Worm (Caenorhabditis elegans) whole organism, L4/young adult: ENCODE measurements around the gene ppgn-1.

Experiments used
- W03F9.2 ChIP-seq: fragments of 150-350 bp; optimal IDR thresholded peaks from 2 replicates; lab custom pipeline; 2014; ENCODE audit warnings: missing biosample characterization, missing genetic modification characterization
- dao-5 ChIP-seq: sonication (generic microtip); optimal IDR thresholded peaks from 2 replicates; lab custom pipeline; 2016; ENCODE audit warnings: missing genotype, missing genetic modification characterization, moderate library complexity, missing compliant biosample characterization
- him-1 ChIP-seq: sonication (generic microtip); optimal IDR thresholded peaks from 2 replicates; lab custom pipeline; 2016; ENCODE audit warnings: missing genotype, missing genetic modification reagents, missing genetic modification characterization, missing compliant biosample characterization

The ppgn-1 gene

DNA sequence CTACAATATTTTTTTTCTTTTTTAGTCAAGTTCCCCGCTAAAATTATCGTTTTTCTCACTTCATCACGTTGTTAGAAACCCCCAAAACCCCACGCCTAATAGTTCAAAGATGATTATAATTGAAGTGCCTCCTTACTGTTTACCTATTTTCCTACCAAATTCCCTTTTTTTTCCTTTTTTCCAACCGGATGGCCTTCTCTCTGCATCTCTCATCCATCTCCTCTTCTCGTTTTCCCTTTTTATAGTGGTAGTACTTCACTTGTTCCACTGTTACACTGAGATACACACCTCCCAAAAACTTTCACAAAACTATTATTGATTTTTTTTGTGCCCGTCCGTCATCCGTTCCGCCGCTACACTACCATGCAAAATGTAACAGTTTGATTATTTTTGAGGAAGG, 25.7 kb downstream of the ppgn-1 start, which contains the start of gene nsy-4:
nsy-4 (plus strand) TSS at position 274 of the 400 bp plus-strand sequence.
- TF ChIP-seq W03F9.2 (no peak), him-1 (tag; lab: Kevin White, UChicago) (no peak), dao-5 (tag; lab: Kevin White, UChicago) (no peak)

DNA sequence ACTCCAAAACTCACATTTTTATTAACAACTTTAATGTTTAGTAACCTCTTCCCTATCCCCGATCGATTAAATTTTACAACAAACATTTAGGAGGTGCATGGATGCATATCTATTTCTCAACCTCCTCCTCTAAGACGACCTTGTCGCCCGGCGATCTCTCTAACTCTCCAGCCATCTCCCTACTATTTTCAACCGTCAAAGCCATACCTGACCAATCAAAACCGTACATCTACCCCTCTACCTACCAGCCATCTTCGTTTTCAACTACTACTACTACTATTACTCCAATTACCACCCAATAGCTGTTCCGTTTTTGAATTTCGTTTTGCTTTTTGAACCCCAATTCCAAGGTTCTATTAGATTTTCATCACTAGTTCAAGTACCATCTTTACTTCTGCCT, 27.2 kb downstream of the ppgn-1 start:
- no peak for TF ChIP-seq him-1 (tag; lab: Kevin White, UChicago)
- no peak for TF ChIP-seq dao-5 (tag; lab: Kevin White, UChicago)
- no peak for TF ChIP-seq W03F9.2

DNA sequence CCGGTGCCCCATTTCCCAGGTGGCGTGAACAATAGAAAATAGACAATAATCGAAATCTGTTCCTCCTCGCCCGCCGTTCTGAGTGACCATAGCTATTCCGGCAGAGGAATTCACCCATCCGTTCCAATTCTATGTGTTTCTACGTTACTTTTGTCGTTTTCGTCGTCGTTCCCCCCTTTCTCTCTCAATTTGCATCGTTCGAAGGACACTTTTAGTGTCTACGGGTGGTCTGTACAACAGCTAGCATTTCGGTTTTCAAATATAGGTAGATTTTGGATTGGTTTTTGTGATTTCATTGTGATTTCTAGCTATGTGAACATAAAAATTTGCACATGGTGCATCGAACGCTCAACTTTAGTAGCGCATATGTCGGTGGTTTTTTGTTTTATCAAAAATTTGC, 28.7 kb downstream of the ppgn-1 start:
- TF ChIP-seq him-1 (tag; lab: Kevin White, UChicago) (no peak), W03F9.2 (no peak), dao-5 (tag; lab: Kevin White, UChicago) (no peak)

DNA sequence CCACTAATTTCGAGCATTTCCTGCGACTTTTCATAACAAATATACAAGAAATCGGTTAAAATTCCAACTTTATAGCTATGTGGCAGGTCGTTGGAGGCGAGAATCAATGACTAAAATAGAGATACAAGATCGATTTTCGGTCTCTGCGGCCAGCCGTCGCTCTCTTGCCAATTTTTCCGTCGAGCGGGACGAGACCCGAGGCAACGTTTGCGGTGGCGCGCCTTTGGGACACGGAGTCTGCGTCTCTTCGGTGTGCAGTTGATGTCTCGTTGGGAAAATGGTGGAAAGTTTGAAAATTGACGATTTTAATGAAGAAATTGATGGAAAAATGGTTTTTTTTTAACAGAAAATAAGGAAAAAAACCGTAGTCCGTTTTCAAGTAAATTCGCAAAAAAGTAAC, 31.9 kb downstream of the ppgn-1 start:
- no peak for TF ChIP-seq W03F9.2
- TF ChIP-seq dao-5 (tag; lab: Kevin White, UChicago): no peak
- TF ChIP-seq him-1 (tag; lab: Kevin White, UChicago): no peak

DNA sequence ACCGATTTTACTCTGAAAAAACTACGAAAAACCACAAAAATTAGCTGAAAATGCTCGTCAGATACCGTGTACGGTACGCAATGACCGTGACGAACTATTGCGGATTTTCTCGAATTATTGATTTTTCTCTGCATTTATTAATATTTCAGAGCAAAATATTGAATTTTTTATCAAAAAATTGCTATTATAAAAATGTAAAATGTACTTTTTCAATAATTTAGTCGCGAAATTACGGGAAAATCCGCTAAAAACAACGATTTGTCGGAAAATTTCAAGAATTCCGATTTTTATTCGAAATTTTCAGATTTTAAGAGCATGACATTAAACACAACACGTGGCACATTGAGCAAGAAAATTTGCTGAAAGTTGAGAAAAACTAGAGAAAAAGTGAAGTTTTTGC, 32.4 kb downstream of the ppgn-1 start, which contains the start of gene Y38F2AL.12:
Y38F2AL.12 (plus strand) TSS at position 301 of the 400 bp plus-strand sequence.
- no peak for TF ChIP-seq dao-5 (tag; lab: Kevin White, UChicago)

DNA sequence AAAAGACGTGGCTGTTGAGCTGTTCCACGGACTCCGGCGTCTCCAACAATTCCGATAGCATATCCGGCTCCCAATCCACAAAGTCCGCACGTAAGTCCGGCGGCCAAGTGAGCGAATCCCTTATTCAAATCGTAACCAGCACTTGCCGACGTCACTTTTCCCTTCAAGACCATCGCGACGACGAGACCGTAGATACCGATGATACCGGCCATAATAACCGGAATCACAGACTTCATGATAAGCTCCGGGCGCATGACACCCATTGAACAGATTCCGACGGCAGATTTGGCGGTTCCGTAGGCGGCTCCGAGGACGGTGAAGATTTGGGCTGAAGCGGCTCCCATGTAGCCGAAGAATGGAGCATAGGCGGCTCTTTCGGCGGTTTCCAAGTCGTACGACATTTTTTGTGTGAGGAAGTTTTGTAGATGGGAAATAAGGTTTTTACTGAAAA, 33.1 kb downstream of the ppgn-1 start, which contains the start of gene vha-3:
vha-3 (minus strand) TSS at position 401 of the 451 bp plus-strand sequence.
- TF ChIP-seq W03F9.2 (no peak), dao-5 (tag; lab: Kevin White, UChicago) (no peak), him-1 (tag; lab: Kevin White, UChicago) (no peak)

DNA sequence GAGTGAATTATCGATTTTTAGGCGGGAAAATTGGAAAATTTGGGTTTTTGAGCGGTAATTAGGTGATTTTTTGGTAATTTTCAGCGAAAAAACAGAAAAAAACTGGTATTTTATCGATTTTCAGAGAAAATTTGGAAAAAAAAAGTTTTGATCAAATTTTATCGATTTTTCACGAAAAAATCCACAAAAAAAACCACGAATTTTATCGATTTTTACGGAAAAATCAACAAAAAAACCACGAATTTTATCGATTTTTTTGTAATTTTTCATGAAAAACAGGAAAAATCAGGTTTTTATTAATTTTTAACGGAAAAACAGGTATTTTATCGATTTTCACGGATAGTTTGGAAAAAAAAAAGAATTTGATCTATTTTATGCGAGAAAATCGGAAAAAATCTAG, 33.9 kb downstream of the ppgn-1 start:
- TF ChIP-seq W03F9.2 (no peak), dao-5 (tag; lab: Kevin White, UChicago) (no peak), him-1 (tag; lab: Kevin White, UChicago) (no peak)

DNA sequence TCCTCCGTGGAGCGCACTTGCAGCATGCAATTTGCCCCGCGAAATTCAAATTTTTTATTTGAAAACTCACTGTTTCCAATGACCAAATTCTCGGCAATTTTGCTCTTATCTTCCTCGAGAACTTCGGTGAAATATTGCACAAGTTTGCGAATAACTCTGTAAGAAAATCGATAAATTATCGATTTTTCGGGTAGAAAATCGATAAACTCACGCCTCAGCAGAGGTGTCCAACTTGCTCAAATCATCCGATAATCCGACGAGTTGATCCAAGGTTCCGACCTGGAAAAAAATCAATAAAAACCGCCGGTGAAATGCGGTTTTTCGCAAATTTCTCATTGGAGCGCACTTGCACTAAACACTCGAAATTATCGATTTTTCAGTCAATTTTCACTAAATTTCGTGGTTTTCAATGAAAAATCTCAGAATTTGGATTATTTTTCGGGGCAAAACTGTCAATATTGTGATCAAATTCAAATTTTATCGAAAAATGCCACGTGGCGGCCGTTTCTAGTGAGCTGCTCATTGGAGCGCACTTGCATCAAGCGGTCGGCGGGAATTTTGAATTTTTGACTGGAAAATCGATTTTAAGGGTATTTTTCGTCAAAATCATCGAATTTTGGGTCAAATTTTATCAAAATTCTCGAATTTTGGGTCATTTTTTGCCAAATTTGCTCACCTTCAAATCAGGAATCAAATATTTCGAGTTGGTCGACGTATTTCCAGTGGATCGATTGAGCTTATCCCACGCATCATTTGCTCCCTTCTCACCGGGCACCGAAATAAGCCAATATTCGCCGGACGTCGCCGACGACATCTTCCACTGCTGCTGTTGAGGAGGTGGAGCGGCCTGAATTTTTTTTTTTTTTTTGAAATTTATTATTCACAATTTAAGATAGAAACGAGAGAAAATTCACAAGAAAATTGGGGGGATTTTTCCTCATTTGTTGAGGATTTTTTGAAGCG, 34.7 kb downstream of the ppgn-1 start, which contains the start of gene vha-11:
vha-11 (minus strand) TSS at position 847 of the 963 bp plus-strand sequence.
- TF ChIP-seq him-1 (tag; lab: Kevin White, UChicago) (no peak), dao-5 (tag; lab: Kevin White, UChicago) (no peak), W03F9.2 (no peak)

DNA sequence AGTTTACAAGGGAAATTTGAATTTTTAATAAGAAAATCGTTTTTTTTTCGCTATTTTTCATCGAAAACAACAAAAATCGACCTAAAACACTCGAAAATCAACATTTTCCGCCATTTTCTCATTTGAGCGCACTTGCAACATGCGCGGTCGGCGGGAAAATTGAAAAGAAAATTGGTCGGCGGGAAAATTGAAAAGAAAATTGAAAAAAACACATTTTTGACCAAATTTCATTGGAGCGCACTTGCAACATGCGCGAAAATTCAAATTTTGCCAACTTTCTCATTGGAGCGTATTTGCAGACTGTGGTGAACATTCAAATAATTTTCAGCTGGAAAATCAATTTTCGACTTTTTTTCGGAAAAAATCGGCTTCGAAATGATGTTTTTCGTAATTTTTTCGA, 37.2 kb downstream of the ppgn-1 start:
- TF ChIP-seq dao-5 (tag; lab: Kevin White, UChicago) (no peak), him-1 (tag; lab: Kevin White, UChicago) (no peak), W03F9.2 (no peak)

DNA sequence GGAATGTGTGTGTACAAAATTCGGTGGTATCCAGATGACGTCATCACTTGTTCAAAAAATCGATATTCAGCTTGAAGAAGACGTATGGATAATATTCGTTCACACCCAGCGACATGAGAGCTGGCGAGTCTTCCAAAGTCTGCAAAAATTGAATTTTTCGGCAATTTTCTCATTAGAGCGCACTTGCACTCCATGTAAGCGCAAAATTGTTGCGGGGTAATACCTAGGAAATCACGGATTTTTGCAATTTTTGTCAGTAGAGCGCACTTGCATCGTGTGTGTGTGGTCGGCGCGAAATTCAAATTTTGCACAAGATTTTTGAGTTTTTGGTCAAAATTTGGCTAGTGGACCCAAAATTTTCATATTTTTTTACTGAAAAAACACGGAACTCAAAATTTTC, 40.5 kb downstream of the ppgn-1 start:
- no peak for TF ChIP-seq him-1 (tag; lab: Kevin White, UChicago)
- no peak for TF ChIP-seq W03F9.2
- TF ChIP-seq dao-5 (tag; lab: Kevin White, UChicago): no peak

DNA sequence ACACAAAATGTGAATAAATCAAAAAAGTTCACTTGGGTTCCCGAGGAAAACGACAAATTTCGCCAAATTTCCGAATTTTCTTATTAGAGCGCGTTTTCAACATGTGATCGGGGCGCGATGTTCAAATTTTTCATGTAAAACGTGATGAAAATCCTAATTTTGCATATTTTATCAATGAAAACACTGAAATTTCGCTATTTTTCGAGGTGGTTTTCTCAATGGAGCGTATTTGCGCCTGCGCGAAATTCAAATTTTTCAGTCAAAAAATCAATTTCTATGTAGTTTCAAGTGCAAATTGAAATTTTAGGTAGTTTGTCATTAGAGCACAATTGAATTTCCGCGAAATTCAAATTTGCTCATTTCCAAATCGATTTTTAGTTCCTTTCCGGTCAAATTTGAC, 41.3 kb downstream of the ppgn-1 start:
- TF ChIP-seq W03F9.2 (no peak), him-1 (tag; lab: Kevin White, UChicago) (no peak), dao-5 (tag; lab: Kevin White, UChicago) (no peak)

DNA sequence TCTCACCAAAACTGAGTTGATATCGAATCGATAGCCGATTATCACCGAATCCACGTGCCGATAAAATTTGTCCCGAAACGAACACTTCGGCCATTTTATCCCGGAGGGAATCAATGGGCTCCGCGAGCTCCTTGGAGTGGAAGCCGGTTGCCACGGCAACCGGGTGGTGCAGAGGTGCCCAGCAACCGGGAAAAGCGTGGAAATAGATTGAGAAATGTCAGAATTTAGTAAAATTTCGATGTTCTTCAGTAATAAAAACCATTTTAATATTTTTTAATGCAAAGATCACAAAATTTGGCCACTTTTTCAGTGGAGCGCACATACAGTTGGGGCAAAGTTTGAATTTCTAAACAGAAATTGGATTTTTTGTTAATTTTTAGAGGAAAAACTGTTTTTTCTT, 42.3 kb downstream of the ppgn-1 start, which contains the start of gene mksr-2:
mksr-2 (minus strand) TSS at position 101 of the 400 bp plus-strand sequence.
- TF ChIP-seq W03F9.2 (no peak), dao-5 (tag; lab: Kevin White, UChicago) (no peak), him-1 (tag; lab: Kevin White, UChicago) (no peak)

DNA sequence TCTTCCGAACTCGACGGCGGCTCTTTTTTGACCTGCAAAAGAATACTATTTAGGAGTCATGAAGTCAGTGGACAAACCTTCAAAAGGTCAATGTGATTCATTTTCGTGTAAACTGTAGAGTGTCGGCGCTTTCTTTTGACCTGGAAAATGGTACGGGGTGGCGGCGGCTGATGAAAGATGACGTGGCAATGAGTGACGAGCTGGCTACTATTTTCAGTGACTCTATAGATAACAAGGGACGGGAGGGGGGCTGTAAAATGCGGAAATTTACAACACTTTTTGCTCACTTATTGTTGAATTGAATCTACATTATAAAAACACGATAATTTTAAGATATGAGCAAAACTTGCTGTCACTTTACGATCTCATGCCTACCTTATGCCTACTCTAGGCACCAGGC, 48.5 kb downstream of the ppgn-1 start, which contains the start of gene lin-1:
lin-1 (minus strand) TSS at position 101 of the 400 bp plus-strand sequence.
- no peak for TF ChIP-seq dao-5 (tag; lab: Kevin White, UChicago)
- no peak for TF ChIP-seq W03F9.2
- no peak for TF ChIP-seq him-1 (tag; lab: Kevin White, UChicago)

DNA sequence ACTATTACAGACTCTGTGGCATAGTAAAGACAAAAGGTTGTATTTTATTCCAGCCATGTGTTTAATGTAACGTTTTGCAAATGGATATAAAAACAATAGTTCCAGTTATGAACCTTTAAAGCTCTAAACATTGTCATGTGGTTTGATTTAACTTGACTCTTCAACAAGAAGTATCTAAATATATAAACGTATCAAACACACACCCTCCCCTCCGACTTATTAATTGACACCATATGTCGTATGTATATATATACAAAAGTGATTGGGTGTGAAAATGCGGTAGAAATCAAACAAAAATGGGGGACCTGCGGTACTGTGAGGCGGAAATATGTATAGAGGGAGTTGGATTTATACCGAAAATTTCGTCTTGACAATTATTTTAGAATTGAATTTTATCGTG, 50.3 kb downstream of the ppgn-1 start:
- TF ChIP-seq him-1 (tag; lab: Kevin White, UChicago) (no peak), dao-5 (tag; lab: Kevin White, UChicago) (no peak)
